Worm (Caenorhabditis elegans): ENCODE results near the gene ZK1290.14.

DNA sequence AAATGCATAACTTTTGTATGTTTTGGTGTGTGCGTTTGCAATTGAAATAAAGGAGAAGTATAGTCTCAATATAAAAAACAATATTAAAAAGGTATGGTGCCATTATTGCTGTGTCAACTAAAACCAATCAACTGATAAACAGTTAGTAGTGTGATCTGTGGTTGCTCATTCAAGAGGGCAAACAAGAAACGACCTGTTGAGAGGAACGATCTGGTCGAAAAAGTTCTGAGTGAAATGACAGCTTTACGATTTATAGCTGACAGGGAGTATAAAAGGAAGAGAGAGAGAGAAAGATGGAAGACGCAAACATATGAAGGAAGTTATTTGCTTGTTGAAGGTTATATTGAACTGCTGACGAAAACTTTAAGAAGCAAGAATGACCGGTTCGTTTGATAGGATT is 2.6 kb upstream of the ZK1290.14 start:
- TF ChIP-seq pqm-1 (tag; optimal IDR thresholded peaks at IDR 0.05) = peak; percentile 26
- peak; percentile 10 for TF ChIP-seq unc-62 (GFP tag; optimal IDR thresholded peaks at IDR 0.05)
- TF ChIP-seq pha-4 (tag; optimal IDR thresholded peaks at IDR 0.05) = peak; percentile 54
- TF ChIP-seq ztf-11 (tag; optimal IDR thresholded peaks at IDR 0.05) = no peak
- no peak for TF ChIP-seq R02D3.7 (tag; optimal IDR thresholded peaks at IDR 0.05)
- no peak for TF ChIP-seq ceh-9 (tag; optimal IDR thresholded peaks at IDR 0.05)
- TF ChIP-seq tbx-2 (tag; optimal IDR thresholded peaks at IDR 0.05) = no peak
- no peak for TF ChIP-seq nhr-237 (tag; optimal IDR thresholded peaks at IDR 0.05)
- no peak for TF ChIP-seq nhr-28 (tag; optimal IDR thresholded peaks at IDR 0.05)

Measured in whole organism, L3 larva.